Worm (Caenorhabditis elegans) whole organism, L4 larva: Measurements from ENCODE around the gene nkb-2.

Experiments used
- Y5F2A.4 ChIP-seq: fragments of 200-800 bp; sonication (Bioruptor generic); optimal IDR thresholded peaks from 2 replicates; lab custom pipeline; 2018; ENCODE audit warnings: mild to moderate bottlenecking, missing genetic modification characterization, missing compliant biosample characterization
- nhr-237 ChIP-seq: sonication (generic microtip); optimal IDR thresholded peaks from 2 replicates; lab custom pipeline; 2017; ENCODE audit warnings: missing biosample characterization, missing genetic modification characterization

DNA sequence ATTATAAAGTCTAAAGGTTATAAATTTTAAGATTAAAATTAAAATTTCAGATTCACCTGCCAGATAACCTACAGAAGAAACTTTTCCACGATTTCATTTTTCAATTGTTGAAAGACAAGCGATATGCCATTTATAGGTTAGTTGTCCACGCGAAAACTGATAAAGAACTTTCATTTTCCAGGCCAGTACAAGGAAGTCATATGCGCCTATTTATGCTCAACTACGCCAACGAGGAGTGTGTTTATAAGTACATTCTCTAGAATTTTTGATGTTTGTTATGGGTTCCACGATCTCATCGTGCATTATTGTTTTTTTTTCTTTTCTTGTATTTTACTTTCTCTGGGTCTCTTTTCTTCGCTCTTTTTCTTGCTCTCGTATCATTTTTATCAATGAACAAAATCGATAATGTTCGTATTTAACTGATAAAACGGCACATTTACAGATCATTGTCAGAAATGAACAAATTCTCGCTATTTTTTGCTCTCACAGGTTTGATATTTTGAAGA is 15.9 kb downstream of the nkb-2 start, which contains the start of gene R09H10.3:
- TF ChIP-seq Y5F2A.4 (GFP tag; lab: Kevin White, UChicago): no peak
- no peak for TF ChIP-seq nhr-237 (tag; lab: Kevin White, UChicago)
